Worm (Caenorhabditis elegans) whole organism, L2 larva: ENCODE measurements around the gene tpst-2.

Source experiments
- lin-11 ChIP-seq: fragments of 150-350 bp; sonication (generic microtip); optimal IDR thresholded peaks from 2 replicates; lab custom pipeline; 2014; ENCODE audit warnings: missing biosample characterization, missing genetic modification characterization, inconsistent platforms, mixed read lengths
- lin-13 ChIP-seq: fragments of 150-350 bp; optimal IDR thresholded peaks from 2 replicates; lab custom pipeline; 2014; ENCODE audit warnings: missing biosample characterization, missing genetic modification reagents, missing genetic modification characterization
- lsy-2 ChIP-seq, 2 experiments: fragments of 150-350 bp in 1 of 2; sonication (generic microtip) in 1 of 2; optimal IDR thresholded peaks; 2 replicates each; lab custom pipeline; 2014 to 2017; ENCODE audit warnings: missing biosample characterization in 2 of 2, missing genetic modification characterization in 2 of 2
- nhr-12 ChIP-seq: fragments of 150-350 bp; optimal IDR thresholded peaks from 2 replicates; lab custom pipeline; 2014; ENCODE audit warnings: missing biosample characterization, missing genetic modification characterization
- nhr-23 ChIP-seq: fragments of 150-350 bp; optimal IDR thresholded peaks from 2 replicates; lab custom pipeline; 2014; ENCODE audit warnings: missing biosample characterization, missing genetic modification reagents, missing genetic modification characterization
- nhr-237 ChIP-seq: fragments of 150-350 bp; optimal IDR thresholded peaks from 2 replicates; lab custom pipeline; 2014; ENCODE audit warnings: missing biosample characterization, missing genetic modification characterization
- sma-3 ChIP-seq: sonication (generic microtip); optimal IDR thresholded peaks from 2 replicates; lab custom pipeline; 2016; ENCODE audit warnings: missing genetic modification reagents, missing genetic modification characterization, missing compliant biosample characterization
- snpc-4 ChIP-seq: fragments of 150-350 bp; optimal IDR thresholded peaks from 2 replicates; lab custom pipeline; 2014; ENCODE audit warnings: missing biosample characterization, missing genetic modification characterization

DNA sequence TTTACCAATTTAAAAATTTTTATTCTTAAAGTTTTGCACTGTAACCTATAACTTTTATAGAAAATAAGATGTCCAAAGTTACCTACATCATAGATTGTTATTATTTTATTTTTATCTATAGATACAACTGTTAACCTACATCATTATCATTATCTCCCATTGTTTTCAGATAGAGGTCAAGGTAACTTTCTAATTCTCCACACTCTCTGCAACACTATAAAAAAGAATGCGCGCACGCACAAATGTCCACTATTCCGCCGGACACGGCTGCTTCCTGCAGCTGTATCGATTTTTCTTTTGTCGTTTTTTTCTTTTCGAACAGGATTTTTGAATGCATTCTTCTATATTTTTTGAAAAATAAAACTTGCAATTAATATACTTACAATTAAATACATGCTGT, 1.6 kb downstream of the tpst-2 start:
- TF ChIP-seq snpc-4 (tag; lab: Kevin White, UChicago) (no peak), nhr-23 (tag; lab: Kevin White, UChicago) (no peak), sma-3 (GFP tag; lab: Kevin White, UChicago) (no peak), lin-13 (GFP tag; lab: Kevin White, UChicago) (no peak), nhr-12 (tag; lab: Kevin White, UChicago) (no peak), lin-11 (no peak), nhr-237 (tag; lab: Kevin White, UChicago) (no peak), lsy-2 (tag; optimal IDR thresholded peaks at IDR 0.05; lab: Kevin White, UChicago) (peak in 1 of 2 experiments; percentile 26)
